Worm (Caenorhabditis elegans): ENCODE measurements around the gene F23F12.3.

DNA sequence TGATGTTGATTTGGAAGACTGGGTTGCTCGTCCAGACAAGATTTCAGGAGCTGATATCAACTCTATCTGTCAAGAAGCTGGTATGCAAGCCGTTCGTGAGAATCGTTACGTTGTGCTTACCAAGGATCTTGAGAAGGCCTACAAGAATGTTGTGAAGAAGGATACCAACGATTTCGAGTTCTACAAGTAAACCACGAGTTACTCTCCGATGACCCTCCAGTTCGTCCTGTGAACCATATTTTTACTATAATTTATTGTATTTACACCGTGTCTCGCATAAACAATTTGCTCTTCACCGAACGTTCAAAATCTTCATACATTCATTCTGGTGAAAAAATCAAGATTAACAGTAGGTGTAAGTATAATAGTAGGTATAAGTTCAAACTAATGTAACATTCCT, 9.3 kb upstream of the F23F12.3 start:
- TF ChIP-seq nhr-77 (tag; optimal IDR thresholded peaks at IDR 0.05) (no peak), egl-27 (tag; optimal IDR thresholded peaks at IDR 0.05) (no peak), nhr-23 (tag; optimal IDR thresholded peaks at IDR 0.05) (no peak), ztf-11 (tag; optimal IDR thresholded peaks at IDR 0.05) (no peak), unc-62 (GFP tag; optimal IDR thresholded peaks at IDR 0.05) (no peak), nhr-21 (tag; optimal IDR thresholded peaks at IDR 0.05) (no peak), R02D3.7 (tag; optimal IDR thresholded peaks at IDR 0.05) (no peak), skn-1 (tag; optimal IDR thresholded peaks at IDR 0.05) (no peak), lsy-2 (tag; optimal IDR thresholded peaks at IDR 0.05) (no peak), zag-1 (tag; optimal IDR thresholded peaks at IDR 0.05) (no peak), ceh-82 (tag; optimal IDR thresholded peaks at IDR 0.05) (no peak), elt-1 (tag; optimal IDR thresholded peaks at IDR 0.05) (no peak), lin-13 (GFP tag; optimal IDR thresholded peaks at IDR 0.05) (no peak)

Data from whole organism, L2 larva.